Fruit fly (Drosophila melanogaster): Measurements from ENCODE around the gene CG15537.

CG15537 gene

DNA sequence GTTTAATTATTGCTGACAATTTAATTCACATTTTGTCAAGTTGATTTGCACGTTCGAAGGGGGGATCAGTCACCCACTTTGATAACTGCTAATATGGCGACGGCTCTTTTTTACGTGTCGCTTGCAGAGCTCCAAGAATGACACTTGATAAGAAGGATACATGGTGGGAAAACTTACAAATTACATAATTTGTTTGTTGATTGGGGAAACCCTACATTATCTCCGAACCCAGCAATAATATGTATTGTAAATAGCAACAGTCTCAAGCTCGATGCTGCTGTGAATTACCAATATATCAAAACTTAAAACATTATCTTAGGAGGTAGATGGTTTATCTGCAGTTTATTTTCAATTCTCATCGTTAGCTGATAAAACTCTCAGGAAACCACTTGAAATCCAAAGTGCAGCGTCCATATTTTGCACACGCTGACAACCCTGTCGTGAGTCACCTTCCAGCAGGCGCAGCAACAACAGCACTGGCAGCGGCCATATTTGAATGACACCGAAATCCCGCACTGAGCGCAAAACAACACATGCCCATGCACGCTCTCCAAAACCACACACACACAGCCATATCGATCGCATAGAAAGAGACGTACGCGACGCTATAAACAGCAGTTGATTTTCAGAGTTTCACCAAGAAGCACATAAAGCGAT is 55.1 kb downstream of the CG15537 start:
- no peak for TF ChIP-seq pan (optimal IDR thresholded peaks at IDR 0.05)
- peak; percentile 72 for TF ChIP-seq Hnf4 (GFP tag; optimal IDR thresholded peaks at IDR 0.05)
- peak; percentile 92 for TF ChIP-seq rgr (GFP tag; optimal IDR thresholded peaks at IDR 0.05)
- TF ChIP-seq dl (GFP tag; optimal IDR thresholded peaks at IDR 0.05; ENCODE audit: insufficient read depth in 1 of 2, partially characterized antibody in 2 of 2), result peak; percentile 19 to 78
- no peak for TF ChIP-seq Hr78 (GFP tag; optimal IDR thresholded peaks at IDR 0.05)
- TF ChIP-seq Jra (GFP tag; optimal IDR thresholded peaks at IDR 0.05), result peak; percentile 91
- TF ChIP-seq CrebA (GFP tag; optimal IDR thresholded peaks at IDR 0.05; ENCODE audit: borderline replicate concordance), result no peak
- TF ChIP-seq Mio (GFP tag; optimal IDR thresholded peaks at IDR 0.05), result peak; percentile 74
- TF ChIP-seq GATAd (GFP tag; optimal IDR thresholded peaks at IDR 0.05), result peak; percentile 81
- TF ChIP-seq jim (GFP tag; optimal IDR thresholded peaks at IDR 0.05), result no peak
- peak; percentile 93 for TF ChIP-seq OdsH (GFP tag; optimal IDR thresholded peaks at IDR 0.05)
- no peak for TF ChIP-seq brk (GFP tag; optimal IDR thresholded peaks at IDR 0.05)
- peak; percentile 62 for TF ChIP-seq CG32264 (GFP tag; optimal IDR thresholded peaks at IDR 0.05)
- peak; percentile 96 for TF ChIP-seq ey (GFP tag; optimal IDR thresholded peaks at IDR 0.05)
- TF ChIP-seq psq (GFP tag; optimal IDR thresholded peaks at IDR 0.05), result peak; percentile 93
- peak; percentile 94 for TF ChIP-seq CG9705 (GFP tag; optimal IDR thresholded peaks at IDR 0.05)
- TF ChIP-seq usp (GFP tag; optimal IDR thresholded peaks at IDR 0.05), result peak; percentile 4
- peak; percentile 70 for TF ChIP-seq sage (GFP tag; optimal IDR thresholded peaks at IDR 0.05)
- TF ChIP-seq Hr83 (GFP tag; optimal IDR thresholded peaks at IDR 0.05; ENCODE audit: poor library complexity, severe bottlenecking), result peak; percentile 81
- TF ChIP-seq Abd-B (GFP tag; optimal IDR thresholded peaks at IDR 0.05), result no peak
- peak; percentile 95 for TF ChIP-seq fru (GFP tag; optimal IDR thresholded peaks at IDR 0.05)
- no peak for TF ChIP-seq lola (GFP tag; optimal IDR thresholded peaks at IDR 0.05)
- TF ChIP-seq foxo (GFP tag; optimal IDR thresholded peaks at IDR 0.05), result peak; percentile 61 to 96
- peak; percentile 76 for TF ChIP-seq Vsx2 (GFP tag; optimal IDR thresholded peaks at IDR 0.05; ENCODE audit: partially characterized antibody)
- no peak for TF ChIP-seq N (GFP tag; optimal IDR thresholded peaks at IDR 0.05)
- TF ChIP-seq Dif (GFP tag; optimal IDR thresholded peaks at IDR 0.05; ENCODE audit: partially characterized antibody), result peak; percentile 74
- peak; percentile 95 for TF ChIP-seq woc (GFP tag; optimal IDR thresholded peaks at IDR 0.05)
- TF ChIP-seq dmrt93B (GFP tag; optimal IDR thresholded peaks at IDR 0.05), result peak; percentile 98
- TF ChIP-seq Rel (GFP tag; optimal IDR thresholded peaks at IDR 0.05), result peak; percentile 55
- TF ChIP-seq Rel (tag; optimal IDR thresholded peaks at IDR 0.05), result peak; percentile 33
- TF ChIP-seq br (GFP tag; optimal IDR thresholded peaks at IDR 0.05), result peak; percentile 94
- TF ChIP-seq Dfd (GFP tag; optimal IDR thresholded peaks at IDR 0.05), result no peak
- TF ChIP-seq HLH106 (tag; optimal IDR thresholded peaks at IDR 0.05), result peak; percentile 94
- TF ChIP-seq Myc (optimal IDR thresholded peaks at IDR 0.05), result no peak
- peak; percentile 96 for TF ChIP-seq Sp1 (GFP tag; optimal IDR thresholded peaks at IDR 0.05)
- peak; percentile 60 for TF ChIP-seq dsf (GFP tag; optimal IDR thresholded peaks at IDR 0.05; ENCODE audit: borderline replicate concordance)
- peak; percentile 88 for TF ChIP-seq tai (GFP tag; optimal IDR thresholded peaks at IDR 0.05)
- TF ChIP-seq h (GFP tag; optimal IDR thresholded peaks at IDR 0.05), result peak; percentile 90
- TF ChIP-seq sv (GFP tag; optimal IDR thresholded peaks at IDR 0.05), result peak; percentile 93

DNA sequence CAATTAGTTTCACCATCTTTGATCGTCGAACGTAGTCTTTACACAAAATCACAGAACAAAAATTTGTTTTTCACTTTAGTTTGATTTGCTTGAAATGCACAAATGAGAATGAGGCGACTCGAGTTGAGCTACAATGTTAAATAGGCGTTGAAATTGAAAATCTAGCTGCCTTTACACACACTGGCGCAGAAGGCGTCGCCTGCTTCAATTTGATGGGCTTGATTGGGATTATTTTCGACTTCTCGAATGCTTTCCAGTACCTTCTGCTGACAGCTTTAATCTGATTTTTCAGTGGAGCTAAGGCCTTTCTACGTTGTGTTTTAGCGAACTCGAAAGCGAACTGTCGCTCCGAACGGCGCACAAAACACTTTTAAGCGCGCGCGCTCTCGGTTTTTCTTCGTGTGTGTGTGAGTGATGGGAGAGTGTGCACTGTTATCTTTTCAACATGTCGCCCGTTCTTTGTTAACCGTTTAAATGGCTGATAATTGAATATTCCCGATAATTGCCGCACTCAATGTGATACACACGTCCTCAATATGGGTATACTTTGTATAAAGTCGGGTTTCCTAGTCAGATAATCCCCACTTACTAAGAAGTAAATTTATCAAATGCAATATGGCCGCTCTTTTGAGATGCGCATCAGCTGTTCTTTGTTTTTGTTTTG is 55.8 kb downstream of the CG15537 start, which contains the start of the genes Fer2LCH and Fer1HCH:
Gene Fer2LCH, plus strand, starts transcription at position 290 of the 664 bp plus-strand sequence.
Gene Fer1HCH, minus strand, starts transcription at position 664 of the 664 bp plus-strand sequence.
- TF ChIP-seq Dif (GFP tag; optimal IDR thresholded peaks at IDR 0.05; ENCODE audit: partially characterized antibody) (peak; percentile 79), h (GFP tag; optimal IDR thresholded peaks at IDR 0.05) (no peak), Hr83 (GFP tag; optimal IDR thresholded peaks at IDR 0.05; ENCODE audit: poor library complexity, severe bottlenecking) (peak; percentile 60), Vsx2 (GFP tag; optimal IDR thresholded peaks at IDR 0.05; ENCODE audit: partially characterized antibody) (peak; percentile 72), Dfd (GFP tag; optimal IDR thresholded peaks at IDR 0.05) (no peak), Rel (GFP tag; optimal IDR thresholded peaks at IDR 0.05) (no peak), Rel (tag; optimal IDR thresholded peaks at IDR 0.05) (peak; percentile 74), dl (GFP tag; optimal IDR thresholded peaks at IDR 0.05; ENCODE audit: insufficient read depth in 1 of 2, partially characterized antibody in 2 of 2) (peak; percentile 44 to 71), CG9705 (GFP tag; optimal IDR thresholded peaks at IDR 0.05) (no peak), Abd-B (GFP tag; optimal IDR thresholded peaks at IDR 0.05) (no peak)

Measured in whole organism, wandering third instar larva.